Worm (Caenorhabditis elegans): ENCODE data around the gene H38K22.6.

DNA sequence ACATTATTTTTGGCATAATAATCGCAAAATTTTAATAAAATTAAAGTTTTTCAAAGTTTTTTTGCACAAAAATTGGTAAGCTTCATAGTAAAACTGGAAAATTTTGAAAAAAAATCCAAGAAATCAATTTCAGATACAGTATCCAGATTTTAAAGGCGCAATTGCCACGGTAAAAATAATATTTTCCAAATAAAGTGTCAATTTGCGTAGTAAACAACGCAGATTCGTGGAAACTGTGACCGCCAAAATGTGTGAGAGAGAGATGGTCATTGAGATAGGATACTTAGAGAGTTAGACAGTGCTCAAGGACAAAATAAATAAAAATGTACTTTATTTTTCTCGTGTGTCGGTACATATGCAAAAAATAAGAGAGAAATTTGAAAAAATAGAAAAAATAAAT lies 17.4 kb upstream of the H38K22.6 start:
- no peak for TF ChIP-seq lin-39 (tag; optimal IDR thresholded peaks at IDR 0.05)
- no peak for TF ChIP-seq mdl-1 (tag; optimal IDR thresholded peaks at IDR 0.05)
- TF ChIP-seq fos-1 (tag; optimal IDR thresholded peaks at IDR 0.05) = no peak
- no peak for TF ChIP-seq ZK546.5 (tag; optimal IDR thresholded peaks at IDR 0.05)
- TF ChIP-seq lin-11 (tag; optimal IDR thresholded peaks at IDR 0.05) = no peak
- no peak for TF ChIP-seq ztf-4 (tag; optimal IDR thresholded peaks at IDR 0.05)
